Fruit fly (Drosophila melanogaster) whole organism, prepupa: ENCODE results near the gene lmgB.

Experiments
- Blimp-1 ChIP-seq: fragments of 200-800 bp; sonication (Bioruptor generic); optimal IDR thresholded peaks from 3 replicates; lab custom pipeline; 2017; ENCODE audit warnings: missing biosample characterization, missing genetic modification characterization, mild to moderate bottlenecking, moderate library complexity, missing genetic modification reagents
- CG10631 ChIP-seq: fragments of 200-800 bp; sonication (Bioruptor generic); optimal IDR thresholded peaks from 2 replicates; lab custom pipeline; 2016; ENCODE audit warnings: missing biosample characterization, missing genetic modification characterization
- CG11294 ChIP-seq: fragments of 200-800 bp; sonication (Bioruptor generic); IDR thresholded peaks from 2 replicates; pipeline ENCODE4 v1.3.6; 2022; ENCODE audit warnings: missing biosample characterization, missing genetic modification characterization
- CG11902 ChIP-seq: fragments of 200-800 bp; sonication (Bioruptor generic); optimal IDR thresholded peaks from 3 replicates; lab custom pipeline; 2016; ENCODE audit warnings: missing biosample characterization, missing genetic modification characterization
- CG15336 ChIP-seq: fragments of 200-800 bp; sonication (Bioruptor generic); IDR thresholded peaks from 2 replicates; pipeline ENCODE4 v1.3.6; 2022; ENCODE audit warnings: missing biosample characterization, missing genetic modification characterization
- CG1621 ChIP-seq: fragments of 200-800 bp; sonication (Bioruptor generic); optimal IDR thresholded peaks from 3 replicates; lab custom pipeline; 2018; ENCODE audit warnings: missing biosample characterization, mild to moderate bottlenecking, missing genetic modification characterization
- CG16779 ChIP-seq: fragments of 200-800 bp; sonication (Bioruptor generic); optimal IDR thresholded peaks from 3 replicates; lab custom pipeline; 2017; ENCODE audit warnings: missing biosample characterization, mild to moderate bottlenecking, missing genetic modification characterization
- CG3032 ChIP-seq: fragments of 200-800 bp; optimal IDR thresholded peaks from 2 replicates; lab custom pipeline; 2019; ENCODE audit warnings: missing biosample characterization, mild to moderate bottlenecking, missing genetic modification characterization, moderate library complexity
- CG32006 ChIP-seq: fragments of 200-800 bp; sonication (Bioruptor generic); optimal IDR thresholded peaks from 3 replicates; lab custom pipeline; 2017; ENCODE audit warnings: missing biosample characterization, mild to moderate bottlenecking, missing genetic modification characterization
- CG34406 ChIP-seq: fragments of 200-800 bp; sonication (Bioruptor generic); optimal IDR thresholded peaks from 3 replicates; lab custom pipeline; 2016; ENCODE audit warnings: missing biosample characterization, missing genetic modification characterization
- CG3919 ChIP-seq: fragments of 200-800 bp; sonication (Bioruptor generic); optimal IDR thresholded peaks from 3 replicates; lab custom pipeline; 2016; ENCODE audit warnings: missing biosample characterization, missing genetic modification characterization
- CG4318 ChIP-seq: fragments of 200-800 bp; sonication (Bioruptor generic); optimal IDR thresholded peaks from 3 replicates; lab custom pipeline; 2017; ENCODE audit warnings: missing biosample characterization, mild to moderate bottlenecking, missing genetic modification characterization
- CG6276 ChIP-seq: fragments of 200-800 bp; sonication (Bioruptor generic); optimal IDR thresholded peaks from 2 replicates; lab custom pipeline; 2017; ENCODE audit warnings: missing biosample characterization, mild to moderate bottlenecking, missing genetic modification characterization
- CG6792 ChIP-seq: fragments of 200-800 bp; sonication (Bioruptor generic); optimal IDR thresholded peaks from 3 replicates; lab custom pipeline; 2016; ENCODE audit warnings: missing biosample characterization, missing genetic modification characterization
- CG7368 ChIP-seq: fragments of 200-800 bp; sonication (Bioruptor generic); optimal IDR thresholded peaks from 3 replicates; lab custom pipeline; 2016; ENCODE audit warnings: missing biosample characterization, missing genetic modification characterization
- CG8319 ChIP-seq: fragments of 200-800 bp; sonication (Bioruptor generic); optimal IDR thresholded peaks from 3 replicates; lab custom pipeline; 2016; ENCODE audit warnings: missing biosample characterization, missing genetic modification characterization
- CG8632 ChIP-seq: fragments of 200-800 bp; sonication (Bioruptor generic); optimal IDR thresholded peaks from 3 replicates; lab custom pipeline; 2016; ENCODE audit warnings: missing biosample characterization, missing genetic modification characterization
- CG9139 ChIP-seq: fragments of 200-800 bp; sonication (Bioruptor generic); optimal IDR thresholded peaks from 3 replicates; lab custom pipeline; 2017; ENCODE audit warnings: missing biosample characterization, mild to moderate bottlenecking, missing genetic modification characterization
- Eip78C ChIP-seq: fragments of 200-800 bp; sonication (Bioruptor generic); peaks from one replicate; lab custom pipeline; 2016; ENCODE audit warnings: missing biosample characterization, missing genetic modification characterization
- Eip93F ChIP-seq: fragments of 200-800 bp; sonication (Bioruptor generic); optimal IDR thresholded peaks from 2 replicates; lab custom pipeline; 2016; ENCODE audit warnings: missing biosample characterization, mild to moderate bottlenecking, missing genetic modification characterization
- Ets21C ChIP-seq: fragments of 200-800 bp; sonication (Bioruptor generic); optimal IDR thresholded peaks from 3 replicates; lab custom pipeline; 2016; ENCODE audit warnings: missing biosample characterization, missing genetic modification characterization
- Ets96B ChIP-seq: fragments of 200-800 bp; optimal IDR thresholded peaks from 2 replicates; lab custom pipeline; 2019; ENCODE audit warnings: missing biosample characterization, mild to moderate bottlenecking, missing genetic modification characterization, moderate library complexity
- Hr39 ChIP-seq: fragments of 200-800 bp; sonication (Bioruptor generic); optimal IDR thresholded peaks from 2 replicates; lab custom pipeline; 2016; ENCODE audit warnings: missing biosample characterization, missing genetic modification characterization
- Hr4 ChIP-seq: fragments of 200-800 bp; sonication (Bioruptor generic); optimal IDR thresholded peaks from 3 replicates; lab custom pipeline; 2016; ENCODE audit warnings: missing biosample characterization, missing genetic modification characterization
- Met ChIP-seq: fragments of 200-800 bp; sonication (Bioruptor generic); optimal IDR thresholded peaks from 3 replicates; lab custom pipeline; 2016; ENCODE audit warnings: missing biosample characterization, missing genetic modification characterization
- OdsH ChIP-seq: fragments of 200-800 bp; sonication (Bioruptor generic); optimal IDR thresholded peaks from 3 replicates; lab custom pipeline; 2016; ENCODE audit warnings: missing biosample characterization, missing genetic modification characterization
- Smox ChIP-seq: fragments of 200-800 bp; sonication (Bioruptor generic); optimal IDR thresholded peaks from 3 replicates; lab custom pipeline; 2016; ENCODE audit warnings: missing biosample characterization, missing genetic modification characterization
- Sox102F ChIP-seq: fragments of 200-800 bp; sonication (Bioruptor generic); optimal IDR thresholded peaks from 2 replicates; lab custom pipeline; 2016; ENCODE audit warnings: missing biosample characterization, mild to moderate bottlenecking, missing genetic modification characterization
- Sox15 ChIP-seq: fragments of 200-800 bp; sonication (Bioruptor generic); optimal IDR thresholded peaks from 3 replicates; lab custom pipeline; 2016; ENCODE audit warnings: missing biosample characterization, missing genetic modification characterization
- acj6 ChIP-seq: fragments of 200-800 bp; sonication (Bioruptor generic); optimal IDR thresholded peaks from 3 replicates; lab custom pipeline; 2016; ENCODE audit warnings: missing biosample characterization, missing genetic modification characterization
- dsx ChIP-seq: fragments of 200-800 bp; optimal IDR thresholded peaks from 3 replicates; lab custom pipeline; 2019; ENCODE audit warnings: missing biosample characterization, mild to moderate bottlenecking, missing genetic modification characterization, moderate library complexity; ENCODE audit not compliant: poor library complexity, severe bottlenecking
- eg ChIP-seq: fragments of 200-800 bp; sonication (Bioruptor generic); IDR thresholded peaks from 3 replicates; pipeline ENCODE4 v1.3.6; 2022; ENCODE audit warnings: missing biosample characterization, missing genetic modification characterization
- esn ChIP-seq: fragments of 200-800 bp; sonication (Bioruptor generic); optimal IDR thresholded peaks from 2 replicates; lab custom pipeline; 2016; ENCODE audit warnings: missing biosample characterization, mild to moderate bottlenecking, missing genetic modification characterization, moderate library complexity
- fd85E ChIP-seq: fragments of 200-800 bp; sonication (Bioruptor generic); optimal IDR thresholded peaks from 3 replicates; lab custom pipeline; 2016; ENCODE audit warnings: missing biosample characterization, missing genetic modification characterization
- fkh ChIP-seq: fragments of 200-800 bp; sonication (Bioruptor generic); optimal IDR thresholded peaks from 3 replicates; lab custom pipeline; 2017; ENCODE audit warnings: missing biosample characterization, mild to moderate bottlenecking, missing genetic modification characterization, moderate library complexity
- lz ChIP-seq: fragments of 200-800 bp; sonication (Bioruptor generic); optimal IDR thresholded peaks from 3 replicates; lab custom pipeline; 2016; ENCODE audit warnings: missing biosample characterization, missing genetic modification characterization
- net ChIP-seq: fragments of 200-800 bp; sonication (Bioruptor generic); optimal IDR thresholded peaks from 3 replicates; lab custom pipeline; 2016; ENCODE audit warnings: missing biosample characterization, missing genetic modification characterization
- pdm3 ChIP-seq: fragments of 200-800 bp; sonication (Bioruptor generic); optimal IDR thresholded peaks from 3 replicates; lab custom pipeline; 2016; ENCODE audit warnings: missing biosample characterization, missing genetic modification characterization
- ss ChIP-seq, 2 experiments: fragments of 200-800 bp; sonication (Bioruptor generic); optimal IDR thresholded peaks; 2 replicates in 1 of 2; 3 replicates in 1 of 2; lab custom pipeline; 2017 to 2018; ENCODE audit warnings: mild to moderate bottlenecking in 2 of 2, missing biosample characterization in 2 of 2, missing genetic modification characterization in 2 of 2, moderate library complexity in 1 of 2
- svp ChIP-seq: fragments of 200-800 bp; sonication (Bioruptor generic); peaks from one replicate; lab custom pipeline; 2016; ENCODE audit warnings: missing biosample characterization, missing genetic modification characterization
- topi ChIP-seq: fragments of 200-800 bp; sonication (Bioruptor generic); optimal IDR thresholded peaks from 3 replicates; lab custom pipeline; 2016; ENCODE audit warnings: missing biosample characterization, missing genetic modification characterization
- vri ChIP-seq: fragments of 200-800 bp; sonication (Bioruptor generic); optimal IDR thresholded peaks from 3 replicates; lab custom pipeline; 2016; ENCODE audit warnings: missing biosample characterization, mild to moderate bottlenecking, missing genetic modification characterization

lmgB gene

DNA sequence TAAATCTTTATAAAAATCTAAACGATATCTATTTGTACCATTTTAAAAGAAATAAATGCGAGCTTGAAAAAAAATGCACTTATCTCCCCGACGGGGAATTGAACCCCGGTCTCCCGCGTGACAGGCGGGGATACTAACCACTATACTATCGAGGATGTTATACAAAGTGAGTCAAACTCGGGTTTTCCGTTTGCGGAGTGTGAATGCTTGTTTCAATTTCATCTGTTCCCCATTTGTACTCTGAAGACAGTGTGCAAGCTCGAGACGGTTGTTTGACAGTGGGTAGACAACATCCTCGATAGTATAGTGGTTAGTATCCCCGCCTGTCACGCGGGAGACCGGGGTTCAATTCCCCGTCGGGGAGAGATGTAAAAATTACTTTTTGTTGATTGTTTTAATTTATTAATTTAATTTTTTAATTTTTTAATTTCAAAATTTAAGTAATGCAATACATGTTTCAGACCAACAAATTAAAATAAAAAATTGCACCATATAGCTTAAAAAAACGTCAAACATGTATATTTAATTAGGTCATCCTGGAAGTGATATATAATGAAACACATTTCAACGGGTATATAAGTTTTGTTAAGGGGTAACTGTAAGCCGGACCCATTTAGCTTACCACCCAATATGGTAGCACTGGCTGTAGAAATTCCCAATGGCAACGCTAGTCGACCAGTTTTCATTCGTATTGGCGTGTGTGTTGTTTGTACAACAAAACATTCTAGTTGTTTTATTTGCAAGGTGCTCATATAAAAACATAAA lies 13.2 kb upstream of the lmgB start, which contains the start of gene Sema1a (continued):
- TF ChIP-seq CG8319 (GFP tag; lab: Kevin White, UChicago): peak; percentile 11
- no peak for TF ChIP-seq CG10631
- TF ChIP-seq CG8632 (GFP tag; lab: Kevin White, UChicago): peak; percentile 68
- TF ChIP-seq lz (GFP tag; lab: Kevin White, UChicago): peak; percentile 42
- peak; percentile 90 for TF ChIP-seq Hr4 (GFP tag; lab: Kevin White, UChicago)
- peak; percentile 72 for TF ChIP-seq fkh (GFP tag; lab: Kevin White, UChicago)
- peak; percentile 65 for TF ChIP-seq CG6276 (GFP tag; lab: Kevin White, UChicago)
- peak; percentile 39 for TF ChIP-seq pdm3 (GFP tag; lab: Kevin White, UChicago)
- peak; percentile 60 for TF ChIP-seq CG34406 (GFP tag; lab: Kevin White, UChicago)
- no peak for TF ChIP-seq fd85E (GFP tag; lab: Kevin White, UChicago)
- TF ChIP-seq CG3919 (GFP tag; lab: Kevin White, UChicago): peak; percentile 76
- TF ChIP-seq CG6792 (GFP tag; lab: Kevin White, UChicago): peak; percentile 66
- peak; percentile 0 for TF ChIP-seq dsx
- peak; percentile 63 for TF ChIP-seq net (GFP tag; lab: Kevin White, UChicago)
- TF ChIP-seq esn (GFP tag; lab: Kevin White, UChicago): peak; percentile 58
- TF ChIP-seq CG1621 (tag; lab: Kevin White, UChicago): no peak
- peak; percentile 81 for TF ChIP-seq CG32006
- peak; percentile 21 for TF ChIP-seq CG3032 (tag; lab: Kevin White, UChicago)
- TF ChIP-seq CG16779: peak; percentile 74
- TF ChIP-seq Eip78C (GFP tag; lab: Kevin White, UChicago): peak; percentile 77
- TF ChIP-seq svp (GFP tag; lab: Kevin White, UChicago): peak; percentile 79
- peak in 1 of 2 experiments; percentile 39 for TF ChIP-seq ss (GFP tag; optimal IDR thresholded peaks at IDR 0.05; lab: Kevin White, UChicago)
- TF ChIP-seq CG15336 (GFP tag; lab: Robert Waterston, UW): peak; percentile 56; the same call in 1 of the 2 replicates
- TF ChIP-seq Met (GFP tag; lab: Kevin White, UChicago): peak; percentile 30
- peak; percentile 38 for TF ChIP-seq topi (GFP tag; lab: Kevin White, UChicago)
- peak; percentile 29 for TF ChIP-seq acj6 (GFP tag; lab: Kevin White, UChicago)
- peak; percentile 75 for TF ChIP-seq Sox102F (GFP tag; lab: Kevin White, UChicago)
- TF ChIP-seq OdsH (GFP tag; lab: Kevin White, UChicago): peak; percentile 35
- TF ChIP-seq CG4318: peak; percentile 65
- no peak; the same call in 1 of the 2 replicates for TF ChIP-seq CG11294 (GFP tag; lab: Robert Waterston, UW)
- TF ChIP-seq vri: peak; percentile 23
- peak; percentile 32 for TF ChIP-seq Ets96B
- TF ChIP-seq Ets21C: peak; percentile 32
- TF ChIP-seq Smox (GFP tag; lab: Kevin White, UChicago): peak; percentile 57
- no peak for TF ChIP-seq Eip93F
- no peak for TF ChIP-seq CG9139
- TF ChIP-seq Sox15: no peak
- TF ChIP-seq CG7368: peak; percentile 18
- peak; percentile 32 for TF ChIP-seq CG11902
- TF ChIP-seq Hr39 (GFP tag; lab: Kevin White, UChicago): peak; percentile 43
- peak; percentile 82 for TF ChIP-seq eg (GFP tag; lab: Robert Waterston, UW)
- no peak for TF ChIP-seq Blimp-1 (GFP tag; lab: Kevin White, UChicago)
